Worm (Caenorhabditis elegans) whole organism, L4/young adult: Measurements from ENCODE around the gene C35D6.13.

ENCODE experiments used
- W03F9.2 ChIP-seq: fragments of 150-350 bp; optimal IDR thresholded peaks from 2 replicates; lab custom pipeline; 2014; ENCODE audit warnings: missing biosample characterization, missing genetic modification characterization
- dao-5 ChIP-seq: sonication (generic microtip); optimal IDR thresholded peaks from 2 replicates; lab custom pipeline; 2016; ENCODE audit warnings: missing genotype, missing genetic modification characterization, moderate library complexity, missing compliant biosample characterization

- no peak for TF ChIP-seq dao-5 (tag; lab: Kevin White, UChicago)
- no peak for TF ChIP-seq W03F9.2
Measured at ce11 chrIV:16380278-16380677, 43.5 kb downstream of the C35D6.13 start.
